Worm (Caenorhabditis elegans) whole organism, mixed stage, embryonic: ENCODE measurements around the gene Y75D11A.6.

Source experiments
- lin-32 ChIP-seq: fragments of 200-800 bp; sonication (Bioruptor generic); optimal IDR thresholded peaks from 2 replicates; lab custom pipeline; 2018; ENCODE audit warnings: mild to moderate bottlenecking, missing genetic modification characterization, missing compliant biosample characterization
- mab-5 ChIP-seq: fragments of 150-350 bp; optimal IDR thresholded peaks from 2 replicates; lab custom pipeline; 2014; ENCODE audit warnings: missing biosample characterization, missing genetic modification characterization
- nhr-28 ChIP-seq: fragments of 150-350 bp; optimal IDR thresholded peaks from 2 replicates; lab custom pipeline; 2014; ENCODE audit warnings: missing biosample characterization, missing genetic modification characterization

DNA sequence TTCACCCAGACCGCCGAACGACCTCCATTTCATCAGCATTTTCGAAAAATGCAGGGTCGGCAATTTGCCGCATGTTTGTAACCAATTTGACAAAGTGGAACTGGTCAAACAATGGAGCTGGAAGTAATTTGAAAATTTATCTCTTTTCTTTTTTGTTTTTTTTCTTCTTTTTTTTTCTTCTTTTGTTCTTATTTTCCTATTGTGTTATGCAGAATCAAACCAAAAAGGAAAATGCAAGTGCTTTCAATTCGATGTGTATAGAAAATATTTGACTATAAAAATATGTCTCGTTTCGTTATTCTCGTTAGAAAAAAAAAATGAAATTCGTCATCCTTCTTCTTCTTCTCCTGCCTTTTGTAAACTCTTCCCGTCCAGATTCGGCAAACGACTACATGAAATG, 10.8 kb downstream of the Y75D11A.6 start, which contains the start of gene F07G6.10:
- TF ChIP-seq lin-32 (GFP tag; lab: Kevin White, UChicago) (no peak), mab-5 (tag; lab: Kevin White, UChicago) (no peak), nhr-28 (tag; lab: Kevin White, UChicago) (no peak)
